Fruit fly (Drosophila melanogaster): ENCODE data around the gene barc.

The barc gene

dm6 chr3L:21444719-21445118, 11.8 kb upstream of the barc start, which contains the start of gene Alp1:
Alp1 (minus strand) TSS chr3L:21444819.
- TF ChIP-seq CTCF (optimal IDR thresholded peaks at IDR 0.05) (no peak), CG8478 (optimal IDR thresholded peaks at IDR 0.05) (no peak)

dm6 chr3L:21441216-21441813, 8.4 kb upstream of the barc start, which contains the start of gene CG5664:
CG5664 (minus strand) TSS chr3L:21441363.
- no peak for TF ChIP-seq CTCF (optimal IDR thresholded peaks at IDR 0.05)
- no peak for TF ChIP-seq CG8478 (optimal IDR thresholded peaks at IDR 0.05)

- TF ChIP-seq CTCF (optimal IDR thresholded peaks at IDR 0.05) (no peak), CG8478 (optimal IDR thresholded peaks at IDR 0.05) (no peak)
Observed at dm6 chr3L:21436089-21436488, 3.2 kb upstream of the barc start.

dm6 chr3L:21433744-21434384, 930 bp upstream of the barc start:
- TF ChIP-seq CTCF (optimal IDR thresholded peaks at IDR 0.05) (no peak), CG8478 (optimal IDR thresholded peaks at IDR 0.05) (no peak)

dm6 chr3L:21427490-21427889, 5.4 kb downstream of the barc start, which contains the start of gene CG33288:
CG33288 (plus strand) TSS chr3L:21427790.
- TF ChIP-seq CG8478 (optimal IDR thresholded peaks at IDR 0.05) (no peak), CTCF (optimal IDR thresholded peaks at IDR 0.05) (no peak)

dm6 chr3L:21417884-21418536, 14.9 kb downstream of the barc start:
- TF ChIP-seq CG8478 (optimal IDR thresholded peaks at IDR 0.05), result no peak
- TF ChIP-seq CTCF (optimal IDR thresholded peaks at IDR 0.05), result no peak

dm6 chr3L:21416921-21417447, 15.9 kb downstream of the barc start:
- no peak for TF ChIP-seq CG8478 (optimal IDR thresholded peaks at IDR 0.05)
- no peak for TF ChIP-seq CTCF (optimal IDR thresholded peaks at IDR 0.05)

dm6 chr3L:21414331-21414730, 18.6 kb downstream of the barc start:
- TF ChIP-seq CTCF (optimal IDR thresholded peaks at IDR 0.05) (no peak), CG8478 (optimal IDR thresholded peaks at IDR 0.05) (no peak)

- TF ChIP-seq CTCF (optimal IDR thresholded peaks at IDR 0.05), result no peak
- TF ChIP-seq CG8478 (optimal IDR thresholded peaks at IDR 0.05), result no peak
Observed at dm6 chr3L:21412140-21412539, 20.8 kb downstream of the barc start.

- no peak for TF ChIP-seq CG8478 (optimal IDR thresholded peaks at IDR 0.05)
Observed at dm6 chr3L:21406638-21407037, 26.3 kb downstream of the barc start, which contains the start of gene sa. sa (minus strand) TSS chr3L:21406738.

dm6 chr3L:21402552-21402951, 30.4 kb downstream of the barc start:
- TF ChIP-seq CG8478 (optimal IDR thresholded peaks at IDR 0.05) (no peak), CTCF (optimal IDR thresholded peaks at IDR 0.05) (no peak)

- TF ChIP-seq CG8478 (optimal IDR thresholded peaks at IDR 0.05) (no peak), CTCF (optimal IDR thresholded peaks at IDR 0.05) (no peak)
Observed at dm6 chr3L:21400206-21400605, 32.7 kb downstream of the barc start.

dm6 chr3L:21398156-21398555, 34.8 kb downstream of the barc start:
- TF ChIP-seq CTCF (optimal IDR thresholded peaks at IDR 0.05), result no peak
- no peak for TF ChIP-seq CG8478 (optimal IDR thresholded peaks at IDR 0.05)

dm6 chr3L:21390431-21390830, 42.5 kb downstream of the barc start:
- TF ChIP-seq CG8478 (optimal IDR thresholded peaks at IDR 0.05) (no peak), CTCF (optimal IDR thresholded peaks at IDR 0.05) (no peak)

dm6 chr3L:21389758-21390157, 43.2 kb downstream of the barc start:
- TF ChIP-seq CTCF (optimal IDR thresholded peaks at IDR 0.05), result no peak
- TF ChIP-seq CG8478 (optimal IDR thresholded peaks at IDR 0.05), result no peak

- TF ChIP-seq CG8478 (optimal IDR thresholded peaks at IDR 0.05) (no peak), CTCF (optimal IDR thresholded peaks at IDR 0.05) (no peak)
Observed at dm6 chr3L:21388824-21389223, 44.1 kb downstream of the barc start.
